Worm (Caenorhabditis elegans): ENCODE data around the gene pcm-1.

The pcm-1 gene

DNA sequence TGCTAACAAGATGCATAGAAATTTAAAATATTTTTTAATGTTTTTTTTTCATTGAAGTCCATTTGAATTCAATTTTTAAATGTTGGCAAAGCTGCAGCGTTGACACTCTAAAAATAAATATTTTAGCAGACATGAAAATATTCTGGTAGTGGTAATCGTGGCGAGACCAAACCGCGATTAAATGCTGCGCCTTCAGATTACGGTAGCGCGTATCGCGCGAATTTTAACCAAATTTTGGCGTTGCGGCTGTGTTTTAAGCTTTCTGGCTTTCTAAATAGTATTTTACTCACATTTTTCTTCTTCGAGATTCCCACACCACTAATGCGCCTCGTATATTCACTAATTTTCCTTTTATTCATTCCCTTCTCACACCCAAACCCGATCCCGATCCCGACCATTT, 32.4 kb upstream of the pcm-1 start, which contains the start of gene cpg-4 (continued):
- TF ChIP-seq ceh-79 (tag; optimal IDR thresholded peaks at IDR 0.05) (no peak), hmg-1.2 (GFP tag; IDR thresholded peaks at IDR 0.05) (peak; percentile 33; the same call in 1 of the 2 replicates), hlh-26 (GFP tag; conservative IDR thresholded peaks at IDR 0.05) (no peak), B0019.2 (GFP tag; conservative IDR thresholded peaks at IDR 0.05) (0 out of 2 replicates have a peak, but pooled peaks have one; percentile 25), egrh-3 (GFP tag; IDR thresholded peaks at IDR 0.05) (no peak), F22D6.2 (tag; optimal IDR thresholded peaks at IDR 0.05) (no peak), mxl-1 (tag; optimal IDR thresholded peaks at IDR 0.05) (no peak), K11D2.4 (GFP tag; IDR thresholded peaks at IDR 0.05) (no peak), lir-1 (GFP tag; conservative IDR thresholded peaks at IDR 0.05) (peak; percentile 26; the same call in 1 of the 2 replicates), tlf-1 (GFP tag; optimal IDR thresholded peaks at IDR 0.05) (peak; percentile 7), attf-5 (GFP tag; optimal IDR thresholded peaks at IDR 0.05) (no peak), ZK185.1 (tag; optimal IDR thresholded peaks at IDR 0.05; ENCODE audit: poor library complexity, severe bottlenecking) (no peak), lag-1 (GFP tag; IDR thresholded peaks at IDR 0.05) (no peak), cebp-2 (GFP tag; IDR thresholded peaks at IDR 0.05) (no peak), rec-8 (tag; optimal IDR thresholded peaks at IDR 0.05) (no peak), F49E8.2 (tag; optimal IDR thresholded peaks at IDR 0.05; ENCODE audit: insufficient read depth) (peak; percentile 69), snpc-4 (GFP tag; optimal IDR thresholded peaks at IDR 0.05) (no peak), snpc-4 (tag; optimal IDR thresholded peaks at IDR 0.05) (peak in 1 of 4 experiments; percentile 20), zim-3 (tag; optimal IDR thresholded peaks at IDR 0.05) (no peak), dpff-1 (tag; optimal IDR thresholded peaks at IDR 0.05) (no peak), hrde-1 (tag; optimal IDR thresholded peaks at IDR 0.05; ENCODE audit: borderline replicate concordance) (no peak), mes-4 (tag; optimal IDR thresholded peaks at IDR 0.05) (no peak), atf-7 (tag; optimal IDR thresholded peaks at IDR 0.05) (no peak), zfh-2 (GFP tag; conservative IDR thresholded peaks at IDR 0.05) (no peak), akir-1 (GFP tag; optimal IDR thresholded peaks at IDR 0.05) (no peak), ccch-3 (GFP tag; optimal IDR thresholded peaks at IDR 0.05) (no peak), unc-130 (GFP tag; optimal IDR thresholded peaks at IDR 0.05) (no peak), hsf-1 (GFP tag; IDR thresholded peaks at IDR 0.05) (peak; percentile 45; the same call in 1 of the 2 replicates), die-1 (tag; optimal IDR thresholded peaks at IDR 0.05) (no peak), chd-7 (tag; optimal IDR thresholded peaks at IDR 0.05) (no peak), B0261.1 (tag; optimal IDR thresholded peaks at IDR 0.05) (no peak), ztf-22 (GFP tag; optimal IDR thresholded peaks at IDR 0.05) (no peak)

DNA sequence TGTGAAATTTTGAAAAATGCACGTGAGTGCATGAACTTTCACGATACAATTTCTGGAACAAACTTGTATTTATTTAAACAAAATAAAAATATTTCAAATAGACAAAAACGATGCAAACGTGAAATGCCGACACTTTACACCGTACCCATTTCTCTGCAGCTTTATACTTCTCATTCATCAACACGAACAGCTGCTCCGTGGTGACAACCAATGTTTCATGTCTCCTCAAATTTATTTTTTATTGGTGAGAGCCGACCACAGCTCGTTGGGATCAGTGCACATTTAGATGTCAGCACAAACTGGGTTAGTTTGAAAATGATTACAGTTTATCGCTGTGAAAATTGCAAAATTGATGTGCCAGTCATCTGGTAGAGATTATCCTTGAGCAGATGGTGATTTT, 31.9 kb upstream of the pcm-1 start:
- TF ChIP-seq nfya-1 (tag; optimal IDR thresholded peaks at IDR 0.05; ENCODE audit: borderline replicate concordance, insufficient read depth): no peak
- no peak for TF ChIP-seq bed-2 (GFP tag; IDR thresholded peaks at IDR 0.05)
- no peak for TF ChIP-seq pha-4 (tag; optimal IDR thresholded peaks at IDR 0.05)
- TF ChIP-seq sdz-38 (tag; optimal IDR thresholded peaks at IDR 0.05): no peak
- TF ChIP-seq ztf-6 (GFP tag; IDR thresholded peaks at IDR 0.05): no peak
- TF ChIP-seq him-1 (tag; optimal IDR thresholded peaks at IDR 0.05): no peak
- no peak for TF ChIP-seq let-607 (tag; optimal IDR thresholded peaks at IDR 0.05)
- TF ChIP-seq unc-62 (GFP tag; optimal IDR thresholded peaks at IDR 0.05): no peak
- no peak for TF ChIP-seq F57A8.1 (GFP tag; optimal IDR thresholded peaks at IDR 0.05)
- TF ChIP-seq aptf-2 (GFP tag; conservative IDR thresholded peaks at IDR 0.05): no peak
- no peak for TF ChIP-seq egl-44 (GFP tag; IDR thresholded peaks at IDR 0.05)
- TF ChIP-seq F23B12.7 (tag; optimal IDR thresholded peaks at IDR 0.05; ENCODE audit: insufficient read depth): no peak
- TF ChIP-seq F57C9.4 (tag; optimal IDR thresholded peaks at IDR 0.05): no peak
- TF ChIP-seq tlf-1 (GFP tag; optimal IDR thresholded peaks at IDR 0.05): no peak
- no peak for TF ChIP-seq ekl-4 (GFP tag; IDR thresholded peaks at IDR 0.05)
- TF ChIP-seq repo-1 (tag; optimal IDR thresholded peaks at IDR 0.05): no peak
- TF ChIP-seq ztf-22 (GFP tag; optimal IDR thresholded peaks at IDR 0.05): no peak
- TF ChIP-seq lin-54 (GFP tag; optimal IDR thresholded peaks at IDR 0.05): no peak
- TF ChIP-seq snpc-4 (GFP tag; optimal IDR thresholded peaks at IDR 0.05): no peak
- no peak for TF ChIP-seq snpc-4 (tag; optimal IDR thresholded peaks at IDR 0.05)

Data from whole organism, young adult.